Worm (Caenorhabditis elegans) whole organism, late embryonic: ENCODE measurements around the gene pals-20.

ENCODE experiments used
- C08G9.2 ChIP-seq: sonication (generic microtip); optimal IDR thresholded peaks from 2 replicates; lab custom pipeline; 2016; ENCODE audit warnings: mild to moderate bottlenecking, missing genetic modification characterization, moderate library complexity, missing compliant biosample characterization
- F13H6.1 ChIP-seq: sonication (generic microtip); optimal IDR thresholded peaks from 2 replicates; lab custom pipeline; 2016; ENCODE audit warnings: missing genetic modification characterization, missing compliant biosample characterization
- ahr-1 ChIP-seq: sonication (generic microtip); optimal IDR thresholded peaks from 2 replicates; lab custom pipeline; 2016; ENCODE audit warnings: missing genetic modification characterization, missing compliant biosample characterization
- ama-1 ChIP-seq: fragments of 150-350 bp; optimal IDR thresholded peaks from 2 replicates; lab custom pipeline; 2014
- ceh-18 ChIP-seq: sonication (generic microtip); optimal IDR thresholded peaks from 2 replicates; lab custom pipeline; 2016; ENCODE audit warnings: missing genetic modification characterization, missing compliant biosample characterization
- ceh-19 ChIP-seq: fragments of 200-800 bp; sonication (Bioruptor generic); optimal IDR thresholded peaks from 2 replicates; lab custom pipeline; 2018; ENCODE audit warnings: mild to moderate bottlenecking, missing genetic modification characterization, missing compliant biosample characterization
- ceh-2 ChIP-seq: sonication (generic microtip); optimal IDR thresholded peaks from 2 replicates; lab custom pipeline; 2016; ENCODE audit warnings: missing genotype, missing genetic modification characterization, missing compliant biosample characterization
- ceh-22 ChIP-seq: sonication (generic microtip); optimal IDR thresholded peaks from 2 replicates; lab custom pipeline; 2017; ENCODE audit warnings: missing biosample characterization, missing genetic modification characterization
- ceh-24 ChIP-seq: sonication (generic microtip); optimal IDR thresholded peaks from 2 replicates; lab custom pipeline; 2016; ENCODE audit warnings: mild to moderate bottlenecking, missing genetic modification characterization, missing compliant biosample characterization
- ceh-30 ChIP-seq: fragments of 150-350 bp; optimal IDR thresholded peaks from 2 replicates; lab custom pipeline; 2014; ENCODE audit warnings: missing biosample characterization, missing genetic modification characterization
- ceh-31 ChIP-seq: sonication (generic microtip); optimal IDR thresholded peaks from 2 replicates; lab custom pipeline; 2016; ENCODE audit warnings: missing genetic modification characterization, missing compliant biosample characterization
- ceh-34 ChIP-seq: sonication (generic microtip); optimal IDR thresholded peaks from 2 replicates; lab custom pipeline; 2016; ENCODE audit warnings: mild to moderate bottlenecking, missing genetic modification characterization, missing compliant biosample characterization
- elt-4 ChIP-seq: sonication (generic microtip); optimal IDR thresholded peaks from 2 replicates; lab custom pipeline; 2016; ENCODE audit warnings: missing genetic modification characterization, missing compliant biosample characterization
- ets-4 ChIP-seq: sonication (generic microtip); optimal IDR thresholded peaks from 2 replicates; lab custom pipeline; 2016; ENCODE audit warnings: missing genetic modification characterization, missing compliant biosample characterization
- eyg-1 ChIP-seq: sonication (generic microtip); optimal IDR thresholded peaks from 2 replicates; lab custom pipeline; 2016; ENCODE audit warnings: missing genotype, missing genetic modification characterization, missing compliant biosample characterization
- fkh-6 ChIP-seq: sonication (generic microtip); optimal IDR thresholded peaks from 2 replicates; lab custom pipeline; 2016; ENCODE audit warnings: missing genetic modification characterization, missing compliant biosample characterization
- gmeb-2 ChIP-seq: sonication (generic microtip); optimal IDR thresholded peaks from 2 replicates; lab custom pipeline; 2016; ENCODE audit warnings: missing genetic modification characterization, inconsistent platforms, missing compliant biosample characterization
- hlh-13 ChIP-seq: fragments of 200-800 bp; sonication (Bioruptor generic); optimal IDR thresholded peaks from 2 replicates; lab custom pipeline; 2018; ENCODE audit warnings: mild to moderate bottlenecking, missing genetic modification characterization, missing compliant biosample characterization
- hlh-15 ChIP-seq: sonication (generic microtip); optimal IDR thresholded peaks from 2 replicates; lab custom pipeline; 2016; ENCODE audit warnings: missing genetic modification characterization, missing compliant biosample characterization
- hlh-8 ChIP-seq: sonication (generic microtip); optimal IDR thresholded peaks from 2 replicates; lab custom pipeline; 2016; ENCODE audit warnings: missing genotype, missing genetic modification characterization, missing compliant biosample characterization
- lim-6 ChIP-seq: sonication (generic microtip); optimal IDR thresholded peaks from 2 replicates; lab custom pipeline; 2016; ENCODE audit warnings: missing genetic modification characterization, missing compliant biosample characterization
- madf-2 ChIP-seq: sonication (generic microtip); optimal IDR thresholded peaks from 2 replicates; lab custom pipeline; 2017; ENCODE audit warnings: missing genetic modification characterization, missing compliant biosample characterization
- mec-3 ChIP-seq: sonication (generic microtip); optimal IDR thresholded peaks from 2 replicates; lab custom pipeline; 2016; ENCODE audit warnings: borderline replicate concordance, missing genetic modification characterization, missing compliant biosample characterization
- nfya-1 ChIP-seq: sonication (generic microtip); optimal IDR thresholded peaks from 2 replicates; lab custom pipeline; 2017; ENCODE audit warnings: missing genetic modification characterization, mild to moderate bottlenecking, missing compliant biosample characterization, antibody characterized with exemption, moderate library complexity
- nhr-11 ChIP-seq: fragments of 150-350 bp; optimal IDR thresholded peaks from 2 replicates; lab custom pipeline; 2014; ENCODE audit warnings: missing biosample characterization, missing genetic modification characterization
- nhr-232 ChIP-seq: sonication (generic microtip); optimal IDR thresholded peaks from 2 replicates; lab custom pipeline; 2016; ENCODE audit warnings: missing genetic modification characterization, missing compliant biosample characterization
- npax-4 ChIP-seq: sonication (generic microtip); optimal IDR thresholded peaks from 2 replicates; lab custom pipeline; 2016; ENCODE audit warnings: missing genetic modification characterization, missing compliant biosample characterization
- pag-3 ChIP-seq: sonication (generic microtip); optimal IDR thresholded peaks from 2 replicates; lab custom pipeline; 2016; ENCODE audit warnings: missing compliant biosample characterization, missing genetic modification characterization, borderline replicate concordance
- pat-9 ChIP-seq: fragments of 200-800 bp; sonication (Bioruptor generic); optimal IDR thresholded peaks from 2 replicates; lab custom pipeline; 2018; ENCODE audit warnings: mild to moderate bottlenecking, missing genetic modification characterization, moderate library complexity, missing compliant biosample characterization
- pha-2 ChIP-seq: sonication (generic microtip); optimal IDR thresholded peaks from 2 replicates; lab custom pipeline; 2017; ENCODE audit warnings: mild to moderate bottlenecking, missing genetic modification characterization, missing compliant biosample characterization
- pha-4 ChIP-seq: fragments of 150-350 bp; optimal IDR thresholded peaks from 2 replicates; lab custom pipeline; 2018; ENCODE audit warnings: missing biosample characterization, missing genetic modification reagents, missing genetic modification characterization
- pros-1 ChIP-seq: fragments of 150-350 bp; optimal IDR thresholded peaks from 2 replicates; lab custom pipeline; 2014; ENCODE audit warnings: missing biosample characterization, missing genetic modification reagents, missing genetic modification characterization
- sdc-2 ChIP-seq: sonication (generic microtip); optimal IDR thresholded peaks from 2 replicates; lab custom pipeline; 2016; ENCODE audit warnings: missing genotype, missing genetic modification characterization, missing compliant biosample characterization
- sox-2 ChIP-seq: fragments of 200-800 bp; sonication (Bioruptor generic); IDR thresholded peaks from 2 replicates; pipeline ENCODE4 v1.3.6; 2022; ENCODE audit warnings: missing genetic modification reagents, missing genetic modification characterization, missing compliant biosample characterization
- sox-4 ChIP-seq: sonication (generic microtip); optimal IDR thresholded peaks from 2 replicates; lab custom pipeline; 2017; ENCODE audit warnings: mild to moderate bottlenecking, missing genetic modification characterization, inconsistent platforms, missing compliant biosample characterization
- tbx-2 ChIP-seq: sonication (generic microtip); optimal IDR thresholded peaks from 2 replicates; lab custom pipeline; 2016; ENCODE audit warnings: missing genetic modification characterization, missing compliant biosample characterization
- tbx-7 ChIP-seq: sonication (generic microtip); optimal IDR thresholded peaks from 2 replicates; lab custom pipeline; 2016; ENCODE audit warnings: missing genotype, missing genetic modification characterization, missing compliant biosample characterization
- unc-42 ChIP-seq: sonication (generic microtip); optimal IDR thresholded peaks from 2 replicates; lab custom pipeline; 2016; ENCODE audit warnings: missing genotype, missing genetic modification characterization, missing compliant biosample characterization
- unc-55 ChIP-seq: sonication (generic microtip); optimal IDR thresholded peaks from 2 replicates; lab custom pipeline; 2017; ENCODE audit warnings: missing biosample characterization, missing genetic modification reagents, missing genetic modification characterization
- unc-86 ChIP-seq: sonication (generic microtip); optimal IDR thresholded peaks from 2 replicates; lab custom pipeline; 2016; ENCODE audit warnings: missing genetic modification characterization, missing compliant biosample characterization
- zip-5 ChIP-seq: sonication (generic microtip); optimal IDR thresholded peaks from 2 replicates; lab custom pipeline; 2016; ENCODE audit warnings: missing genetic modification characterization, missing compliant biosample characterization

Gene pals-20

ce11 chrIII:1424305-1424704 lies 36.2 kb upstream of the pals-20 start (continued):
- TF ChIP-seq ceh-24 (tag; lab: Kevin White, UChicago): peak; percentile 66
- TF ChIP-seq npax-4 (tag; lab: Kevin White, UChicago): peak; percentile 49
- peak; percentile 60 for TF ChIP-seq ceh-34 (tag; lab: Kevin White, UChicago)
- peak; percentile 29 for TF ChIP-seq F13H6.1
- peak; percentile 41 for TF ChIP-seq pha-2 (tag; lab: Kevin White, UChicago)
- no peak for TF ChIP-seq ceh-30 (tag; lab: Kevin White, UChicago)
- TF ChIP-seq pha-4 (tag; lab: Kevin White, UChicago): no peak
- peak; percentile 45 for TF ChIP-seq ahr-1
- peak; percentile 40 for TF ChIP-seq pat-9 (tag; lab: Kevin White, UChicago)
- TF ChIP-seq nfya-1 (tag; lab: Kevin White, UChicago): peak; percentile 60
- no peak for TF ChIP-seq elt-4 (tag; lab: Kevin White, UChicago)
- TF ChIP-seq pros-1 (tag; lab: Kevin White, UChicago): no peak
- peak; percentile 37 for TF ChIP-seq unc-42 (tag; lab: Kevin White, UChicago)
- peak; percentile 57 for TF ChIP-seq ceh-31 (tag; lab: Kevin White, UChicago)
- TF ChIP-seq unc-55: no peak
- TF ChIP-seq eyg-1 (tag; lab: Kevin White, UChicago): no peak
- TF ChIP-seq ets-4: no peak
- no peak for TF ChIP-seq ceh-22 (tag; lab: Kevin White, UChicago)
- peak; percentile 73 for TF ChIP-seq fkh-6 (tag; lab: Kevin White, UChicago)
- peak; percentile 22 for TF ChIP-seq hlh-13 (GFP tag; lab: Kevin White, UChicago)
- no peak for TF ChIP-seq tbx-7 (tag; lab: Kevin White, UChicago)
- no peak for TF ChIP-seq hlh-8 (tag; lab: Kevin White, UChicago)
- peak; percentile 81 for TF ChIP-seq sox-4 (tag; lab: Kevin White, UChicago)

DNA sequence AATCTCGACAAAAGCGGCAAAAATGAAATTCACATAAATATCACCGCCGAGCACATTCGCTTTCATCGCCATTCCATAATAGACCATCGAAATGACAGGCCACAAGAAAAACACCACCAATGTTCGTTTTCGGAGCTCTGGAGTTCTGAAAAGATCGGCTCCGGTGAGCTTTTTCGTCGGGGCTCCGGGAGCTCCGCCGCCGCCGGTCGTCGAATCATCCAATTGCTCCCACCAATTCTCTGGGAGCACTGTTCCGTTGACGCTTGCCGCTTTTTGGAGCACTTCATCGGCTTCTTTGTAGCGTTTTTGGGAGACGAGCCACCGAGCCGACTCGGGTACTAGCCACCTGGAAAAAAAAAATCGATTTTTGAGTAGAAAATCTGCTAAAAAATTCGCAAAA lies 33.3 kb upstream of the pals-20 start:
- TF ChIP-seq ceh-2 (tag; lab: Kevin White, UChicago) (no peak), unc-42 (tag; lab: Kevin White, UChicago) (no peak), sdc-2 (tag; lab: Kevin White, UChicago) (no peak), npax-4 (tag; lab: Kevin White, UChicago) (no peak), F13H6.1 (no peak), ahr-1 (no peak), pag-3 (tag; lab: Kevin White, UChicago) (no peak), pros-1 (tag; lab: Kevin White, UChicago) (no peak), unc-86 (tag; lab: Kevin White, UChicago) (no peak), nhr-232 (no peak), sox-2 (GFP tag; lab: Robert Waterston, UW) (no peak), nhr-11 (tag; lab: Kevin White, UChicago) (no peak)

DNA sequence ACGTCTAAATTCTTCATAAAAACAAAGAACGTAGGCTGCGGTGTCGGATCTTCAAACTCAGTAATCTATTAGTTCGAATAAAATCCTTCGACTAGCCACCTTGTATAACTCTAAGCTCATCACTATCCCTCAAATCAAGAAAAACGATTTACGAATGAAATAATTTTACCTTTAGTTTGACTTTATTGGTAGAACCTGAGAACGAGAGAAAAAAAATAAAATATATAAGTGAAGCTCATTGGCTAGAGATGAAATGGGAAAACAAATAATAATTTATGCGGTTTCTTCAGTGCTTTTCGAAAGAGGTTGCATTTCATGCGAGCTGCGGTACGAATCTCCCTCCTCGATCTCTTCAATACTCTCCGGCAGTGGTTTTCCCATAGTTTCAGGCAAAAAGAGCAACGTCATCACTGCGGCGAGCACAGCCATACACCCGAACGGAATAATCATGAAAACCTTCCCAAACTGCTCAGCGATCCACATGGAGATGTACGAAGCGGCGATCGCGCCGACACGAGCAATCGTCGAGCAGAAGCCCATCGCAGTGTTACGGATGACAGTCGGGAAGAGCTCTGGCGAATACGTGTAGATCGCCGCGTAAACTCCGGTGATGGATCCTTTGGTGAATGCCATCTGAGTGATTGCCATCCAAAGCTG lies 31.7 kb upstream of the pals-20 start:
- TF ChIP-seq ceh-19 (no peak), ama-1 (lab: Kevin White, UChicago) (peak; percentile 29)

DNA sequence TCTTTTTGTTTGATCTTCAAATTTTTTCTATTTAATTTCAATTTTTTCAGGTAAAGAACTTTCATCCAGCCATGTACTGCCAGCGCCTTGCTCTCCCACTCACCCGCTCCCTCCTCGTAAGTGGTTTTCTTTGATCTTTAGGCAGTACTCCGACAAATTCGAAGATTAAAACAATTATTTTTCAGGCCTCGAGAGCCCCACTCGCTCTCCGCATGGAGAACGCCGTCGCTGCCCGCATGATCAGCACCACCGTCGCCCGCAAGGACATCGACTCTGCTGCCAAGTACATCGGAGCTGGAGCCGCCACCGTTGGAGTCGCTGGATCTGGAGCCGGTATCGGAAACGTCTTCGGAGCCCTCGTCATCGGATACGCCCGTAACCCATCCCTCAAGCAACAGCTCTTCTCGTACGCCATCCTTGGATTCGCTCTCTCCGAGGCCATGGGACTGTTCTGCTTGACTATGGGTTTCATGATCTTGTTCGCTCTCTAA lies 31.1 kb upstream of the pals-20 start, which contains the start of gene Y82E9BR.3:
TSS of gene Y82E9BR.3 (plus strand) at position 51 of the 491 bp plus-strand sequence.
- TF ChIP-seq lim-6: no peak
- no peak for TF ChIP-seq unc-86 (tag; lab: Kevin White, UChicago)
- no peak for TF ChIP-seq tbx-2 (tag; lab: Kevin White, UChicago)
- TF ChIP-seq mec-3 (tag; lab: Kevin White, UChicago): no peak
- TF ChIP-seq gmeb-2 (tag; lab: Kevin White, UChicago): no peak
- TF ChIP-seq ceh-18: no peak
- TF ChIP-seq pros-1 (tag; lab: Kevin White, UChicago): no peak
- TF ChIP-seq madf-2 (tag; lab: Kevin White, UChicago): no peak
- no peak for TF ChIP-seq sox-4 (tag; lab: Kevin White, UChicago)
- no peak for TF ChIP-seq nhr-11 (tag; lab: Kevin White, UChicago)
- no peak for TF ChIP-seq hlh-15 (tag; lab: Kevin White, UChicago)
- no peak for TF ChIP-seq ahr-1
- TF ChIP-seq zip-5 (tag; lab: Kevin White, UChicago): no peak
- TF ChIP-seq C08G9.2 (tag; lab: Kevin White, UChicago): no peak
- TF ChIP-seq ceh-30 (tag; lab: Kevin White, UChicago): no peak
